Fruit fly (Drosophila melanogaster) Kc167 (cell line): Measurements from ENCODE around the gene CG8419.

Experiments
- h ChIP-seq: fragments of >200 bp; optimal IDR thresholded peaks from 3 replicates; lab custom pipeline; 2018; ENCODE audit warnings: missing external identifiers
- insv ChIP-seq: fragments of >200 bp; optimal IDR thresholded peaks from 3 replicates; lab custom pipeline; 2018; ENCODE audit warnings: missing external identifiers
- psq ChIP-seq: fragments of >200 bp; optimal IDR thresholded peaks from 2 replicates; lab custom pipeline; 2017; ENCODE audit warnings: missing external identifiers
- ttk ChIP-seq: sonication (Bioruptor generic); optimal IDR thresholded peaks from 2 replicates; lab custom pipeline; 2017; ENCODE audit warnings: missing external identifiers

DNA sequence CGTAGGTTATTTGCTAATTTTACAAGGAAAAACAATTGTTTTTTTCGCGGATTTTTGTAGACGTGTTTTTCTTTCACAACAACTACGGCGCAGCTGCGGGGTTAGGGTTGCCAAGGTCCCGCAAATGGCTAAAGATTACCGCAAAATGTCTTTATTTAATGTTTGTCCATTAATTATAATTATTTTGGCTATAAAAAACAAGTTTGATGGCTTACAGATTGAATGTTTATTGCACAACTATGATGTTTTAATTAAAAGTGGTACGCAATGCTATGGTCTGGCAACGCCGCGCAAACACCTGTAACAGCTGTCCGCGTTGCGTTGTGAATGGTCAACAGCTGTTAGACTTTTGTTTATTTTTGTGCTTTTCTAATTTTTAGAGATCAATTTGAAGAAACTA lies 49.3 kb upstream of the CG8419 start:
- TF ChIP-seq psq (lab: Kevin White, UChicago) (no peak), h (lab: Kevin White, UChicago) (no peak), insv (lab: Kevin White, UChicago) (no peak), ttk (lab: Kevin White, UChicago) (no peak)
